Worm (Caenorhabditis elegans) whole organism, late embryonic: ENCODE measurements around the gene Y39A3CL.7.
A peak's percentile ranks its signal among the peaks of the same experiment; 100 is the strongest.

ENCODE experiments used
- C08G9.2 ChIP-seq: sonication (generic microtip); optimal IDR thresholded peaks from 2 replicates; lab custom pipeline; 2016; ENCODE audit warnings: mild to moderate bottlenecking, missing genetic modification characterization, moderate library complexity, missing compliant biosample characterization
- C38D4.7 ChIP-seq: fragments of 200-800 bp; sonication (Bioruptor generic); optimal IDR thresholded peaks from 2 replicates; lab custom pipeline; 2018; ENCODE audit warnings: mild to moderate bottlenecking, missing genetic modification characterization, moderate library complexity, missing compliant biosample characterization
- F13H6.1 ChIP-seq: sonication (generic microtip); optimal IDR thresholded peaks from 2 replicates; lab custom pipeline; 2016; ENCODE audit warnings: missing genetic modification characterization, missing compliant biosample characterization
- K02D7.2 ChIP-seq: sonication (generic microtip); optimal IDR thresholded peaks from 2 replicates; lab custom pipeline; 2017; ENCODE audit warnings: mild to moderate bottlenecking, missing genetic modification characterization, missing compliant biosample characterization
- K09A11.1 ChIP-seq: sonication (generic microtip); optimal IDR thresholded peaks from 2 replicates; lab custom pipeline; 2017; ENCODE audit warnings: antibody characterized with exemption, mild to moderate bottlenecking, missing genetic modification characterization, missing compliant biosample characterization; ENCODE audit not compliant: insufficient read depth
- T23F11.4 ChIP-seq: fragments of 200-800 bp; sonication (Bioruptor generic); optimal IDR thresholded peaks from 2 replicates; lab custom pipeline; 2018; ENCODE audit warnings: mild to moderate bottlenecking, missing genetic modification characterization, missing compliant biosample characterization
- Y22D7AL.16 ChIP-seq: sonication (generic microtip); optimal IDR thresholded peaks from 2 replicates; lab custom pipeline; 2016; ENCODE audit warnings: missing genetic modification characterization, missing compliant biosample characterization
- ahr-1 ChIP-seq: sonication (generic microtip); optimal IDR thresholded peaks from 2 replicates; lab custom pipeline; 2016; ENCODE audit warnings: missing genetic modification characterization, missing compliant biosample characterization
- ceh-18 ChIP-seq: sonication (generic microtip); optimal IDR thresholded peaks from 2 replicates; lab custom pipeline; 2016; ENCODE audit warnings: missing genetic modification characterization, missing compliant biosample characterization
- ceh-2 ChIP-seq: sonication (generic microtip); optimal IDR thresholded peaks from 2 replicates; lab custom pipeline; 2016; ENCODE audit warnings: missing genotype, missing genetic modification characterization, missing compliant biosample characterization
- ceh-22 ChIP-seq: sonication (generic microtip); optimal IDR thresholded peaks from 2 replicates; lab custom pipeline; 2017; ENCODE audit warnings: missing biosample characterization, missing genetic modification characterization
- ceh-30 ChIP-seq: fragments of 150-350 bp; optimal IDR thresholded peaks from 2 replicates; lab custom pipeline; 2014; ENCODE audit warnings: missing biosample characterization, missing genetic modification characterization
- ceh-31 ChIP-seq: sonication (generic microtip); optimal IDR thresholded peaks from 2 replicates; lab custom pipeline; 2016; ENCODE audit warnings: missing genetic modification characterization, missing compliant biosample characterization
- ceh-34 ChIP-seq: sonication (generic microtip); optimal IDR thresholded peaks from 2 replicates; lab custom pipeline; 2016; ENCODE audit warnings: mild to moderate bottlenecking, missing genetic modification characterization, missing compliant biosample characterization
- ceh-45 ChIP-seq: fragments of 200-800 bp; sonication (Bioruptor generic); IDR thresholded peaks from 2 replicates; pipeline ENCODE4 v1.3.6; 2022; ENCODE audit warnings: missing genetic modification reagents, missing genetic modification characterization, missing compliant biosample characterization
- ceh-48 ChIP-seq: sonication (generic microtip); optimal IDR thresholded peaks from 2 replicates; lab custom pipeline; 2016; ENCODE audit warnings: missing genetic modification characterization, inconsistent platforms, missing compliant biosample characterization
- ceh-6 ChIP-seq: fragments of 200-800 bp; sonication (Bioruptor generic); optimal IDR thresholded peaks from 2 replicates; lab custom pipeline; 2018; ENCODE audit warnings: mild to moderate bottlenecking, missing genetic modification characterization, missing compliant biosample characterization
- ceh-9 ChIP-seq: sonication (generic microtip); optimal IDR thresholded peaks from 2 replicates; lab custom pipeline; 2016; ENCODE audit warnings: mild to moderate bottlenecking, missing genetic modification characterization, inconsistent platforms, missing compliant biosample characterization
- dve-1 ChIP-seq: sonication (generic microtip); optimal IDR thresholded peaks from 2 replicates; lab custom pipeline; 2017; ENCODE audit warnings: antibody characterized with exemption, mild to moderate bottlenecking, missing genetic modification characterization, missing compliant biosample characterization
- elt-4 ChIP-seq: sonication (generic microtip); optimal IDR thresholded peaks from 2 replicates; lab custom pipeline; 2016; ENCODE audit warnings: missing genetic modification characterization, missing compliant biosample characterization
- ets-4 ChIP-seq: sonication (generic microtip); optimal IDR thresholded peaks from 2 replicates; lab custom pipeline; 2016; ENCODE audit warnings: missing genetic modification characterization, missing compliant biosample characterization
- eyg-1 ChIP-seq: sonication (generic microtip); optimal IDR thresholded peaks from 2 replicates; lab custom pipeline; 2016; ENCODE audit warnings: missing genotype, missing genetic modification characterization, missing compliant biosample characterization
- fax-1 ChIP-seq: sonication (generic microtip); optimal IDR thresholded peaks from 2 replicates; lab custom pipeline; 2016; ENCODE audit warnings: missing genotype, missing genetic modification characterization, missing compliant biosample characterization
- fkh-10 ChIP-seq: fragments of 150-350 bp; optimal IDR thresholded peaks from 2 replicates; lab custom pipeline; 2014; ENCODE audit warnings: missing biosample characterization, missing genetic modification reagents, missing genetic modification characterization
- fkh-6 ChIP-seq: sonication (generic microtip); optimal IDR thresholded peaks from 2 replicates; lab custom pipeline; 2016; ENCODE audit warnings: missing genetic modification characterization, missing compliant biosample characterization
- hlh-30 ChIP-seq: sonication (generic microtip); optimal IDR thresholded peaks from 2 replicates; lab custom pipeline; 2017; ENCODE audit warnings: antibody characterized with exemption, missing genetic modification characterization, missing compliant biosample characterization; ENCODE audit not compliant: insufficient read depth
- hlh-8 ChIP-seq: sonication (generic microtip); optimal IDR thresholded peaks from 2 replicates; lab custom pipeline; 2016; ENCODE audit warnings: missing genotype, missing genetic modification characterization, missing compliant biosample characterization
- lim-6 ChIP-seq: sonication (generic microtip); optimal IDR thresholded peaks from 2 replicates; lab custom pipeline; 2016; ENCODE audit warnings: missing genetic modification characterization, missing compliant biosample characterization
- lin-11 ChIP-seq: fragments of 200-800 bp; sonication (Bioruptor generic); optimal IDR thresholded peaks from 2 replicates; lab custom pipeline; 2018; ENCODE audit warnings: mild to moderate bottlenecking, missing genetic modification characterization, missing compliant biosample characterization
- madf-2 ChIP-seq: sonication (generic microtip); optimal IDR thresholded peaks from 2 replicates; lab custom pipeline; 2017; ENCODE audit warnings: missing genetic modification characterization, missing compliant biosample characterization
- nfya-1 ChIP-seq: sonication (generic microtip); optimal IDR thresholded peaks from 2 replicates; lab custom pipeline; 2017; ENCODE audit warnings: missing genetic modification characterization, mild to moderate bottlenecking, missing compliant biosample characterization, antibody characterized with exemption, moderate library complexity
- nhr-11 ChIP-seq: fragments of 150-350 bp; optimal IDR thresholded peaks from 2 replicates; lab custom pipeline; 2014; ENCODE audit warnings: missing biosample characterization, missing genetic modification characterization
- npax-4 ChIP-seq: sonication (generic microtip); optimal IDR thresholded peaks from 2 replicates; lab custom pipeline; 2016; ENCODE audit warnings: missing genetic modification characterization, missing compliant biosample characterization
- odd-2 ChIP-seq: sonication (generic microtip); optimal IDR thresholded peaks from 2 replicates; lab custom pipeline; 2017; ENCODE audit warnings: antibody characterized with exemption, mild to moderate bottlenecking, missing genetic modification characterization, missing compliant biosample characterization
- pag-3 ChIP-seq: sonication (generic microtip); optimal IDR thresholded peaks from 2 replicates; lab custom pipeline; 2016; ENCODE audit warnings: missing compliant biosample characterization, missing genetic modification characterization, borderline replicate concordance
- pat-9 ChIP-seq: fragments of 200-800 bp; sonication (Bioruptor generic); optimal IDR thresholded peaks from 2 replicates; lab custom pipeline; 2018; ENCODE audit warnings: mild to moderate bottlenecking, missing genetic modification characterization, moderate library complexity, missing compliant biosample characterization
- pax-1 ChIP-seq: fragments of 150-350 bp; optimal IDR thresholded peaks from 2 replicates; lab custom pipeline; 2014; ENCODE audit warnings: missing biosample characterization, missing genetic modification characterization
- pha-4 ChIP-seq: fragments of 150-350 bp; optimal IDR thresholded peaks from 2 replicates; lab custom pipeline; 2018; ENCODE audit warnings: missing biosample characterization, missing genetic modification reagents, missing genetic modification characterization
- pqm-1 ChIP-seq: sonication (generic microtip); optimal IDR thresholded peaks from 2 replicates; lab custom pipeline; 2016; ENCODE audit warnings: missing genetic modification characterization, missing compliant biosample characterization
- pros-1 ChIP-seq: fragments of 150-350 bp; optimal IDR thresholded peaks from 2 replicates; lab custom pipeline; 2014; ENCODE audit warnings: missing biosample characterization, missing genetic modification reagents, missing genetic modification characterization
- ref-2 ChIP-seq: sonication (generic microtip); optimal IDR thresholded peaks from 2 replicates; lab custom pipeline; 2016; ENCODE audit warnings: missing genetic modification characterization, missing compliant biosample characterization
- rnt-1 ChIP-seq: sonication (generic microtip); optimal IDR thresholded peaks from 2 replicates; lab custom pipeline; 2016; ENCODE audit warnings: missing genetic modification characterization, missing compliant biosample characterization
- sdc-2 ChIP-seq: sonication (generic microtip); optimal IDR thresholded peaks from 2 replicates; lab custom pipeline; 2016; ENCODE audit warnings: missing genotype, missing genetic modification characterization, missing compliant biosample characterization
- sox-2 ChIP-seq: fragments of 200-800 bp; sonication (Bioruptor generic); IDR thresholded peaks from 2 replicates; pipeline ENCODE4 v1.3.6; 2022; ENCODE audit warnings: missing genetic modification reagents, missing genetic modification characterization, missing compliant biosample characterization
- sox-4 ChIP-seq: sonication (generic microtip); optimal IDR thresholded peaks from 2 replicates; lab custom pipeline; 2017; ENCODE audit warnings: mild to moderate bottlenecking, missing genetic modification characterization, inconsistent platforms, missing compliant biosample characterization
- tbx-2 ChIP-seq: sonication (generic microtip); optimal IDR thresholded peaks from 2 replicates; lab custom pipeline; 2016; ENCODE audit warnings: missing genetic modification characterization, missing compliant biosample characterization
- tbx-7 ChIP-seq: sonication (generic microtip); optimal IDR thresholded peaks from 2 replicates; lab custom pipeline; 2016; ENCODE audit warnings: missing genotype, missing genetic modification characterization, missing compliant biosample characterization
- ttx-3 ChIP-seq: sonication (generic microtip); optimal IDR thresholded peaks from 2 replicates; lab custom pipeline; 2016; ENCODE audit warnings: missing genetic modification reagents, missing genetic modification characterization, missing compliant biosample characterization
- unc-3 ChIP-seq, 2 experiments: fragments of 200-800 bp in 1 of 2; sonication (Bioruptor generic) in 1 of 2; sonication (generic microtip) in 1 of 2; conservative IDR thresholded peaks in 1 of 2; optimal IDR thresholded peaks in 1 of 2; 2 replicates each; pipeline versions ENCODE4 v1.3.6 to Lab custom; 2016 to 2022; ENCODE audit warnings: missing compliant biosample characterization in 2 of 2, missing genetic modification characterization in 2 of 2, missing genetic modification reagents in 1 of 2
- unc-42 ChIP-seq: sonication (generic microtip); optimal IDR thresholded peaks from 2 replicates; lab custom pipeline; 2016; ENCODE audit warnings: missing genotype, missing genetic modification characterization, missing compliant biosample characterization
- unc-55 ChIP-seq: sonication (generic microtip); optimal IDR thresholded peaks from 2 replicates; lab custom pipeline; 2017; ENCODE audit warnings: missing biosample characterization, missing genetic modification reagents, missing genetic modification characterization

Gene Y39A3CL.7

ce11 chrIII:1824264-1824922 lies at the start of gene Y39A3CL.7, which contains the start of gene pvf-1:
Gene Y39A3CL.7 (plus strand): TSS chrIII:1824919.
Gene pvf-1 (minus strand): TSS chrIII:1824314.
- TF ChIP-seq ceh-48 (tag; lab: Kevin White, UChicago) (no peak), ceh-9 (no peak), pag-3 (tag; lab: Kevin White, UChicago) (no peak), ceh-30 (tag; lab: Kevin White, UChicago) (no peak), npax-4 (tag; lab: Kevin White, UChicago) (no peak), Y22D7AL.16 (tag; lab: Kevin White, UChicago) (peak; percentile 18), pha-4 (no peak), nfya-1 (tag; lab: Kevin White, UChicago) (peak; percentile 49), K02D7.2 (tag; lab: Kevin White, UChicago) (peak; percentile 57), unc-42 (tag; lab: Kevin White, UChicago) (peak; percentile 6), ceh-6 (peak; percentile 41), hlh-8 (tag; lab: Kevin White, UChicago) (no peak), C08G9.2 (tag; lab: Kevin White, UChicago) (peak; percentile 29), ceh-2 (tag; lab: Kevin White, UChicago) (peak; percentile 27), eyg-1 (tag; lab: Kevin White, UChicago) (no peak), pros-1 (tag; lab: Kevin White, UChicago) (no peak), K09A11.1 (tag; lab: Kevin White, UChicago) (peak; percentile 63), ets-4 (tag; lab: Kevin White, UChicago) (no peak), tbx-2 (tag; lab: Kevin White, UChicago) (peak; percentile 62), F13H6.1 (tag; lab: Kevin White, UChicago) (no peak), ttx-3 (tag; lab: Kevin White, UChicago) (peak; percentile 55), dve-1 (no peak), unc-55 (GFP tag; lab: Kevin White, UChicago) (no peak), sox-4 (peak; percentile 51), sdc-2 (peak; percentile 20), ceh-31 (tag; lab: Kevin White, UChicago) (peak; percentile 55), fkh-10 (no peak), hlh-30 (no peak), T23F11.4 (no peak), ref-2 (peak; percentile 28), fkh-6 (peak; percentile 52), pqm-1 (tag; lab: Kevin White, UChicago) (no peak), sox-2 (no peak), C38D4.7 (GFP tag; lab: Kevin White, UChicago) (peak; percentile 69), tbx-7 (tag; lab: Kevin White, UChicago) (no peak), madf-2 (tag; lab: Kevin White, UChicago) (peak; percentile 44), ceh-34 (tag; lab: Kevin White, UChicago) (peak; percentile 75), ceh-22 (tag; lab: Kevin White, UChicago) (no peak), elt-4 (no peak), ceh-45 (GFP tag; lab: Robert Waterston, UW) (no peak), rnt-1 (peak; percentile 22), lim-6 (tag; lab: Kevin White, UChicago) (no peak), odd-2 (tag; lab: Kevin White, UChicago) (peak; percentile 55), nhr-11 (tag; lab: Kevin White, UChicago) (no peak), fax-1 (tag; lab: Kevin White, UChicago) (peak; percentile 55), pax-1 (tag; lab: Kevin White, UChicago) (no peak), ahr-1 (tag; lab: Kevin White, UChicago) (peak; percentile 16), ceh-18 (tag; lab: Kevin White, UChicago) (peak; percentile 11), pat-9 (tag; lab: Kevin White, UChicago) (peak; percentile 82), unc-3 (GFP tag; conservative IDR thresholded peaks at IDR 0.05; lab: Robert Waterston, UW) (peak; percentile 43; the same call in 1 of the 2 replicates), unc-3 (tag; optimal IDR thresholded peaks at IDR 0.05; lab: Kevin White, UChicago) (peak; percentile 25), lin-11 (tag; lab: Kevin White, UChicago) (peak; percentile 43)
